Fruit fly (Drosophila melanogaster) Kc167 (cell line): ENCODE data around the gene CG5071.

Source experiments
- Myc ChIP-seq: fragments of >200 bp; optimal IDR thresholded peaks from 2 replicates; lab custom pipeline; 2017; ENCODE audit warnings: missing external identifiers
- h ChIP-seq: fragments of >200 bp; optimal IDR thresholded peaks from 3 replicates; lab custom pipeline; 2018; ENCODE audit warnings: missing external identifiers
- insv ChIP-seq: fragments of >200 bp; optimal IDR thresholded peaks from 3 replicates; lab custom pipeline; 2018; ENCODE audit warnings: missing external identifiers
- psq ChIP-seq: fragments of >200 bp; optimal IDR thresholded peaks from 2 replicates; lab custom pipeline; 2017; ENCODE audit warnings: missing external identifiers
- ttk ChIP-seq: sonication (Bioruptor generic); optimal IDR thresholded peaks from 2 replicates; lab custom pipeline; 2017; ENCODE audit warnings: missing external identifiers

- TF ChIP-seq ttk (lab: Kevin White, UChicago) (no peak), Myc (lab: Kevin White, UChicago) (no peak), h (lab: Kevin White, UChicago) (no peak), psq (lab: Kevin White, UChicago) (no peak), insv (lab: Kevin White, UChicago) (no peak)
These were observed 20.7 kb downstream of the CG5071 start for dm6 chr3R:25638961-25639360.
